Fruit fly (Drosophila melanogaster) whole organism, embryonic: ENCODE measurements around the gene CG14958.

Source experiments
- B-H1 ChIP-seq: fragments of 200-800 bp; sonication (Bioruptor generic); IDR thresholded peaks from 3 replicates; pipeline ENCODE4 v1.3.6; 2022; ENCODE audit warnings: missing biosample characterization, missing genetic modification characterization
- CG10209 ChIP-seq: fragments of 200-800 bp; sonication (Bioruptor generic); optimal IDR thresholded peaks from 3 replicates; lab custom pipeline; 2017; ENCODE audit warnings: missing biosample characterization, mild to moderate bottlenecking, missing genetic modification characterization, missing genetic modification reagents
- CG12769 ChIP-seq: fragments of 200-800 bp; sonication (Bioruptor generic); optimal IDR thresholded peaks from 2 replicates; lab custom pipeline; 2019; ENCODE audit warnings: missing biosample characterization, mild to moderate bottlenecking, missing genetic modification characterization, moderate library complexity
- CG13287 ChIP-seq: fragments of 200-800 bp; sonication (Bioruptor generic); IDR thresholded peaks from 2 replicates; pipeline ENCODE4 v1.3.6; 2022; ENCODE audit warnings: missing biosample characterization, missing genetic modification characterization; ENCODE audit not compliant: partially characterized antibody
- CG14710 ChIP-seq: fragments of 200-800 bp; sonication (Bioruptor generic); optimal IDR thresholded peaks from 3 replicates; lab custom pipeline; 2019; ENCODE audit warnings: missing biosample characterization, mild to moderate bottlenecking, missing genetic modification characterization, moderate library complexity
- CG15479 ChIP-seq: fragments of 200-800 bp; sonication (Bioruptor generic); optimal IDR thresholded peaks from 3 replicates; lab custom pipeline; 2019; ENCODE audit warnings: missing biosample characterization, mild to moderate bottlenecking, missing genetic modification characterization, moderate library complexity
- CG16779 ChIP-seq: fragments of 200-800 bp; sonication (Bioruptor generic); IDR thresholded peaks from 2 replicates; pipeline ENCODE4 v1.3.6; 2022; ENCODE audit warnings: missing biosample characterization, missing genetic modification characterization
- CG16813 ChIP-seq: fragments of 200-800 bp; sonication (Bioruptor generic); IDR thresholded peaks from 3 replicates; pipeline ENCODE4 v1.3.6; 2022; ENCODE audit warnings: missing biosample characterization, missing genetic modification characterization; ENCODE audit not compliant: partially characterized antibody
- CG2202 ChIP-seq: fragments of 200-800 bp; sonication (Bioruptor generic); optimal IDR thresholded peaks from 2 replicates; lab custom pipeline; 2018; ENCODE audit warnings: missing biosample characterization, mild to moderate bottlenecking, missing genetic modification characterization
- CG30020 ChIP-seq: fragments of 200-800 bp; optimal IDR thresholded peaks from 2 replicates; lab custom pipeline; 2019; ENCODE audit warnings: missing biosample characterization, mild to moderate bottlenecking, missing genetic modification characterization, moderate library complexity
- CG3065 ChIP-seq: fragments of 200-800 bp; sonication (Bioruptor generic); optimal IDR thresholded peaks from 2 replicates; lab custom pipeline; 2016; ENCODE audit warnings: missing biosample characterization, missing genetic modification characterization
- CG31365 ChIP-seq: fragments of 200-800 bp; sonication (Bioruptor generic); optimal IDR thresholded peaks from 2 replicates; lab custom pipeline; 2018; ENCODE audit warnings: missing biosample characterization, mild to moderate bottlenecking, missing genetic modification characterization
- CG32532 ChIP-seq: fragments of 200-800 bp; sonication (Bioruptor generic); IDR thresholded peaks from 2 replicates; pipeline ENCODE4 v1.3.6; 2022; ENCODE audit warnings: missing biosample characterization, missing genetic modification characterization
- CG34224 ChIP-seq: fragments of 200-800 bp; sonication (Bioruptor generic); IDR thresholded peaks from 3 replicates; pipeline ENCODE4 v1.3.6; 2022; ENCODE audit warnings: missing biosample characterization, missing genetic modification characterization; ENCODE audit not compliant: partially characterized antibody
- CG3847 ChIP-seq: fragments of 200-800 bp; sonication (Bioruptor generic); IDR thresholded peaks from 2 replicates; pipeline ENCODE4 v1.3.6; 2022; ENCODE audit warnings: missing biosample characterization, missing genetic modification characterization
- CG4282 ChIP-seq: fragments of 200-800 bp; sonication (Bioruptor generic); optimal IDR thresholded peaks from 2 replicates; lab custom pipeline; 2016; ENCODE audit warnings: missing biosample characterization, missing genetic modification characterization
- CG4854 ChIP-seq: fragments of 200-800 bp; sonication (Bioruptor generic); optimal IDR thresholded peaks from 2 replicates; lab custom pipeline; 2016; ENCODE audit warnings: missing biosample characterization, missing genetic modification characterization, inconsistent platforms
- CG6813 ChIP-seq: fragments of 200-800 bp; sonication (Bioruptor generic); optimal IDR thresholded peaks from 2 replicates; lab custom pipeline; 2017; ENCODE audit warnings: missing biosample characterization, missing genetic modification characterization, mild to moderate bottlenecking, moderate library complexity, missing genetic modification reagents
- CG6854 ChIP-seq: fragments of 200-800 bp; sonication (Bioruptor generic); optimal IDR thresholded peaks from 3 replicates; lab custom pipeline; 2017; ENCODE audit warnings: missing biosample characterization, mild to moderate bottlenecking, missing genetic modification characterization
- CG7786 ChIP-seq: fragments of 200-800 bp; sonication (Bioruptor generic); optimal IDR thresholded peaks from 2 replicates; lab custom pipeline; 2016; ENCODE audit warnings: missing biosample characterization, missing genetic modification characterization
- CG7839 ChIP-seq: fragments of 200-800 bp; sonication (Bioruptor generic); optimal IDR thresholded peaks from 3 replicates; lab custom pipeline; 2018; ENCODE audit warnings: missing biosample characterization, mild to moderate bottlenecking, missing genetic modification characterization, moderate library complexity
- CG7928 ChIP-seq: fragments of 200-800 bp; sonication (Bioruptor generic); optimal IDR thresholded peaks from 2 replicates; lab custom pipeline; 2017; ENCODE audit warnings: missing biosample characterization, mild to moderate bottlenecking, missing genetic modification characterization
- CG9932 ChIP-seq: fragments of 200-800 bp; sonication (Bioruptor generic); IDR thresholded peaks from 2 replicates; pipeline ENCODE4 v1.3.6; 2022; ENCODE audit warnings: missing biosample characterization, missing genetic modification characterization
- CoRest ChIP-seq: fragments of 200-800 bp; sonication (Bioruptor generic); optimal IDR thresholded peaks from 3 replicates; lab custom pipeline; 2018; ENCODE audit warnings: missing biosample characterization, mild to moderate bottlenecking, missing genetic modification characterization, moderate library complexity
- Dbx ChIP-seq: fragments of 200-800 bp; sonication (Bioruptor generic); IDR thresholded peaks from 3 replicates; pipeline ENCODE4 v1.3.6; 2022; ENCODE audit warnings: missing biosample characterization, missing genetic modification characterization
- Dll ChIP-seq: fragments of 200-800 bp; sonication (Bioruptor generic); IDR thresholded peaks from 4 replicates; pipeline ENCODE4 v1.3.6; 2022; ENCODE audit warnings: missing biosample characterization, missing genetic modification characterization; ENCODE audit not compliant: partially characterized antibody
- Dref ChIP-seq: fragments of 200-800 bp; sonication (Bioruptor generic); IDR thresholded peaks from 2 replicates; pipeline ENCODE4 v1.3.6; 2022; ENCODE audit warnings: missing biosample characterization, missing genetic modification characterization
- Fer1 ChIP-seq: fragments of 200-800 bp; sonication (Bioruptor generic); optimal IDR thresholded peaks from 2 replicates; lab custom pipeline; 2017; ENCODE audit warnings: missing biosample characterization, mild to moderate bottlenecking, missing genetic modification characterization
- Gsc ChIP-seq: fragments of 200-800 bp; sonication (Bioruptor generic); IDR thresholded peaks from 2 replicates; pipeline ENCODE4 v1.3.6; 2022; ENCODE audit warnings: missing biosample characterization, missing genetic modification characterization
- Gug ChIP-seq: fragments of 200-800 bp; sonication (Bioruptor generic); IDR thresholded peaks from 4 replicates; pipeline ENCODE4 v1.3.6; 2022; ENCODE audit warnings: missing biosample characterization, missing genetic modification characterization
- HmgD ChIP-seq: fragments of 200-800 bp; sonication (Bioruptor generic); optimal IDR thresholded peaks from 3 replicates; lab custom pipeline; 2016; ENCODE audit warnings: missing biosample characterization, missing genetic modification characterization
- Lim3 ChIP-seq: fragments of 200-800 bp; sonication (Bioruptor generic); IDR thresholded peaks from 2 replicates; pipeline ENCODE4 v1.3.6; 2022; ENCODE audit warnings: missing biosample characterization, missing genetic modification characterization
- Lpt ChIP-seq: fragments of >200 bp; optimal IDR thresholded peaks from 2 replicates; lab custom pipeline; 2018; ENCODE audit warnings: missing biosample characterization, missing genetic modification characterization
- Optix ChIP-seq: fragments of 200-800 bp; sonication (Bioruptor generic); IDR thresholded peaks from 3 replicates; pipeline ENCODE4 v1.3.6; 2022; ENCODE audit warnings: missing biosample characterization, missing genetic modification characterization
- Sox100B ChIP-seq: fragments of 200-800 bp; sonication (Bioruptor generic); optimal IDR thresholded peaks from 3 replicates; lab custom pipeline; 2018; ENCODE audit warnings: missing biosample characterization, mild to moderate bottlenecking, missing genetic modification characterization
- chif ChIP-seq, 2 experiments: fragments of 200-800 bp; sonication (Bioruptor generic); optimal IDR thresholded peaks; 3 replicates each; lab custom pipeline; 2016; ENCODE audit warnings: missing biosample characterization in 2 of 2, missing genetic modification characterization in 2 of 2
- chinmo ChIP-seq: fragments of 200-800 bp; sonication (Bioruptor generic); IDR thresholded peaks from 4 replicates; pipeline ENCODE4 v1.3.6; 2022; ENCODE audit warnings: missing biosample characterization, missing genetic modification characterization; ENCODE audit not compliant: partially characterized antibody
- ci ChIP-seq: fragments of 200-800 bp; sonication (Bioruptor generic); IDR thresholded peaks from 3 replicates; pipeline ENCODE4 v1.3.6; 2022; ENCODE audit warnings: missing biosample characterization, missing genetic modification characterization
- dati ChIP-seq: fragments of 200-800 bp; sonication (Bioruptor generic); IDR thresholded peaks from 2 replicates; pipeline ENCODE4 v1.3.6; 2022; ENCODE audit warnings: missing biosample characterization, missing genetic modification characterization
- dm ChIP-seq: fragments of 200-800 bp; sonication (Bioruptor generic); optimal IDR thresholded peaks from 3 replicates; lab custom pipeline; 2016; ENCODE audit warnings: missing biosample characterization, missing genetic modification characterization
- fu2 ChIP-seq: fragments of 200-800 bp; sonication (Bioruptor generic); optimal IDR thresholded peaks from 2 replicates; lab custom pipeline; 2016; ENCODE audit warnings: missing biosample characterization, missing genetic modification characterization
- pan ChIP-seq, 4 experiments: fragments of >200 bp in 3 of 4; fragments of 200-800 bp in 1 of 4; sonication (Bioruptor generic) in 1 of 4; optimal IDR thresholded peaks in 3 of 4; IDR thresholded peaks in 1 of 4; 2 replicates each; pipeline versions ENCODE4 v1.3.6 to Lab custom; 2017 to 2022; ENCODE audit warnings: missing biosample characterization in 2 of 4, missing genetic modification characterization in 2 of 4, mixed read lengths in 1 of 4
- pnt ChIP-seq: fragments of 200-800 bp; sonication (Bioruptor generic); optimal IDR thresholded peaks from 3 replicates; lab custom pipeline; 2016; ENCODE audit warnings: missing biosample characterization, missing genetic modification characterization
- repo ChIP-seq: fragments of 200-800 bp; sonication (Bioruptor generic); optimal IDR thresholded peaks from 2 replicates; lab custom pipeline; 2016; ENCODE audit warnings: missing biosample characterization, missing genetic modification characterization
- sc ChIP-seq, 3 experiments: fragments of >200 bp in 2 of 3; fragments of 200-800 bp in 1 of 3; sonication (Bioruptor generic) in 1 of 3; optimal IDR thresholded peaks; 2 replicates in 2 of 3; 3 replicates in 1 of 3; lab custom pipeline; 2017; ENCODE audit warnings: mild to moderate bottlenecking in 1 of 3, missing biosample characterization in 1 of 3, missing genetic modification characterization in 1 of 3, missing genetic modification reagents in 1 of 3
- scrt ChIP-seq: fragments of 200-800 bp; sonication (Bioruptor generic); optimal IDR thresholded peaks from 2 replicates; lab custom pipeline; 2018; ENCODE audit warnings: missing biosample characterization, mild to moderate bottlenecking, missing genetic modification characterization, moderate library complexity
- sens-2 ChIP-seq: fragments of 200-800 bp; sonication (Bioruptor generic); IDR thresholded peaks from 2 replicates; pipeline ENCODE4 v1.3.6; 2022; ENCODE audit warnings: missing biosample characterization, missing genetic modification characterization
- so ChIP-seq: fragments of 200-800 bp; sonication (Bioruptor generic); IDR thresholded peaks from 3 replicates; pipeline ENCODE4 v1.3.6; 2022; ENCODE audit warnings: missing biosample characterization, missing genetic modification characterization
- wor ChIP-seq: fragments of 200-800 bp; sonication (Bioruptor generic); IDR thresholded peaks from 2 replicates; pipeline ENCODE4 v1.3.6; 2022; ENCODE audit warnings: missing biosample characterization, missing genetic modification characterization

The CG14958 gene

dm6 chr3L:3192912-3193311 lies 3.1 kb downstream of the CG14958 start, which contains the start of gene Hsp83 (continued):
- TF ChIP-seq CG2202 (tag; lab: Kevin White, UChicago) (peak; percentile 94), repo (GFP tag; lab: Kevin White, UChicago) (peak; percentile 94), Fer1 (GFP tag; lab: Kevin White, UChicago) (peak; percentile 100), dm (GFP tag; lab: Kevin White, UChicago) (peak; percentile 94), B-H1 (GFP tag; lab: Robert Waterston, UW) (peak; percentile 82; the same call in 2 of the 3 replicates), CG32532 (GFP tag; lab: Robert Waterston, UW) (peak; percentile 95), CG4282 (GFP tag; lab: Kevin White, UChicago) (peak; percentile 85), CG7839 (peak; percentile 91), Sox100B (peak; percentile 94), CG7928 (GFP tag; lab: Kevin White, UChicago) (peak; percentile 99), CG16779 (GFP tag; lab: Robert Waterston, UW) (peak; percentile 96), pnt (GFP tag; lab: Kevin White, UChicago) (peak; percentile 30), Dbx (GFP tag; lab: Robert Waterston, UW) (peak; percentile 95), CG31365 (peak; percentile 95), fu2 (GFP tag; lab: Kevin White, UChicago) (peak; percentile 86), CG34224 (GFP tag; lab: Robert Waterston, UW) (no peak; the same call in 1 of the 3 replicates), CG9932 (GFP tag; lab: Robert Waterston, UW) (peak; percentile 84), chif (GFP tag; optimal IDR thresholded peaks at IDR 0.05; lab: Kevin White, UChicago) (peak; percentile 81 to 91), Optix (GFP tag; lab: Robert Waterston, UW) (peak; percentile 91), pan (optimal IDR thresholded peaks at IDR 0.05; lab: Kevin White, UChicago) (no peak), pan (GFP tag; optimal IDR thresholded peaks at IDR 0.05 in 1 of 2, IDR thresholded peaks at IDR 0.05 in 1 of 2) (peak in 1 of 2 experiments; percentile 92), CG6813 (GFP tag; lab: Kevin White, UChicago) (peak; percentile 100), Dref (GFP tag; lab: Robert Waterston, UW) (no peak; the same call in 1 of the 2 replicates), so (GFP tag; lab: Robert Waterston, UW) (peak; percentile 95), chinmo (GFP tag; lab: Robert Waterston, UW) (peak; percentile 84; the same call in 3 of the 4 replicates), CG3847 (GFP tag; lab: Robert Waterston, UW) (peak; percentile 88), sc (optimal IDR thresholded peaks at IDR 0.05; lab: Kevin White, UChicago) (no peak), sc (GFP tag; optimal IDR thresholded peaks at IDR 0.05; lab: Kevin White, UChicago) (peak; percentile 88), CG3065 (GFP tag; lab: Kevin White, UChicago) (peak; percentile 94), Dll (GFP tag; lab: Robert Waterston, UW) (no peak)

DNA sequence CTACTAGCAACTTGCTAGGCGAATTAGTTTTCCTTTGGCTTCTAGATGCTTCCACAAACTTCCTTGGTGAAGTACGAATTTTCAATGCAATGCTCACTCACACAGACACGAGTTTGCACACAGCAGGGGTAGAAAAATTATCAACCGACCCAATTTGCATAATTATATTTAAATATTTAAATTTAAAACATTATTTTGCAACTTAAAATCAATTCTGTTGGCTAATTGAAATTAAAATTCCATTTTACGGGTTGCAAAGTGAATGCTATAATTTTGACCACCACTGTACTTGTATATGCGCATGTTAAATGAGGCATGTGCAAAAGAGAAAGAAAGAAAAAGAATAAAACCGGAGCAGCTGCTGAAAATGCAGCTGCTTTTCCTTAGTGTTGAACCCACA lies 4.3 kb downstream of the CG14958 start:
- no peak for TF ChIP-seq Lpt (GFP tag; lab: Kevin White, UChicago)
- peak; percentile 42 for TF ChIP-seq pnt (GFP tag; lab: Kevin White, UChicago)
- TF ChIP-seq sens-2 (GFP tag; lab: Robert Waterston, UW): peak; percentile 92
- TF ChIP-seq scrt (GFP tag; lab: Kevin White, UChicago): peak; percentile 87
- TF ChIP-seq ci: peak; percentile 97
- peak; percentile 43 for TF ChIP-seq CG15479 (GFP tag; lab: Kevin White, UChicago)
- TF ChIP-seq CG13287 (GFP tag; lab: Robert Waterston, UW): no peak
- TF ChIP-seq CG30020: peak; percentile 48
- peak; percentile 55 for TF ChIP-seq Lim3
- peak; percentile 78; the same call in 1 of the 2 replicates for TF ChIP-seq dati
- no peak for TF ChIP-seq CG7786 (GFP tag; lab: Kevin White, UChicago)
- TF ChIP-seq CG4854 (GFP tag; lab: Kevin White, UChicago): peak; percentile 67
- TF ChIP-seq Gug (GFP tag; lab: Robert Waterston, UW): peak; percentile 88
- no peak for TF ChIP-seq HmgD
- TF ChIP-seq CG16813 (GFP tag; lab: Robert Waterston, UW): no peak
- TF ChIP-seq CG6854 (GFP tag; lab: Kevin White, UChicago): peak; percentile 88
- peak; percentile 92 for TF ChIP-seq CoRest
- TF ChIP-seq Gsc (GFP tag; lab: Robert Waterston, UW): peak; percentile 86
- peak; percentile 92 for TF ChIP-seq CG10209 (GFP tag; lab: Kevin White, UChicago)
- TF ChIP-seq wor: peak; percentile 84
- TF ChIP-seq CG12769 (tag; lab: Kevin White, UChicago): peak; percentile 90
- TF ChIP-seq CG14710 (tag; lab: Kevin White, UChicago): peak; percentile 90
